Worm (Caenorhabditis elegans) whole organism, L4/young adult: ENCODE data around the gene Y17G7B.22.

Experiments used
- W03F9.2 ChIP-seq: fragments of 150-350 bp; optimal IDR thresholded peaks from 2 replicates; lab custom pipeline; 2014; ENCODE audit warnings: missing biosample characterization, missing genetic modification characterization
- him-1 ChIP-seq: sonication (generic microtip); optimal IDR thresholded peaks from 2 replicates; lab custom pipeline; 2016; ENCODE audit warnings: missing genotype, missing genetic modification reagents, missing genetic modification characterization, missing compliant biosample characterization

- TF ChIP-seq W03F9.2 (tag; lab: Kevin White, UChicago) = no peak
- no peak for TF ChIP-seq him-1 (tag; lab: Kevin White, UChicago)
Measured at ce11 chrII:12110997-12111396, 43.2 kb downstream of the Y17G7B.22 start.
